Worm (Caenorhabditis elegans) whole organism, L1 larva: ENCODE results near the gene F22F1.2.

Experiments
- C34B4.2 ChIP-seq: sonication (generic microtip); optimal IDR thresholded peaks from 2 replicates; lab custom pipeline; 2017; ENCODE audit warnings: mild to moderate bottlenecking, missing genetic modification characterization, missing compliant biosample characterization
- Y116A8C.19 ChIP-seq: sonication (generic microtip); optimal IDR thresholded peaks from 2 replicates; lab custom pipeline; 2016; ENCODE audit warnings: missing compliant biosample characterization, missing genetic modification characterization, borderline replicate concordance
- aha-1 ChIP-seq: fragments of 150-350 bp; optimal IDR thresholded peaks from 2 replicates; lab custom pipeline; 2014; ENCODE audit warnings: missing biosample characterization, missing genetic modification characterization
- aly-2 ChIP-seq: fragments of 150-350 bp; optimal IDR thresholded peaks from 2 replicates; lab custom pipeline; 2014; ENCODE audit warnings: missing biosample characterization, missing genetic modification characterization
- ceh-63 ChIP-seq: fragments of 200-800 bp; sonication (Bioruptor generic); optimal IDR thresholded peaks from 2 replicates; lab custom pipeline; 2018; ENCODE audit warnings: mild to moderate bottlenecking, missing genetic modification characterization, missing compliant biosample characterization
- ceh-88 ChIP-seq: fragments of 200-800 bp; sonication (Bioruptor generic); IDR thresholded peaks from 2 replicates; pipeline ENCODE4 v1.3.6; 2022; ENCODE audit warnings: missing genetic modification characterization, missing compliant biosample characterization
- ceh-90 ChIP-seq: sonication (generic microtip); optimal IDR thresholded peaks from 2 replicates; lab custom pipeline; 2016; ENCODE audit warnings: missing genetic modification characterization, missing compliant biosample characterization
- ces-1 ChIP-seq: fragments of 150-350 bp; optimal IDR thresholded peaks from 2 replicates; lab custom pipeline; 2014; ENCODE audit warnings: missing biosample characterization, missing genetic modification reagents, missing genetic modification characterization
- efl-1 ChIP-seq, 4 experiments: fragments of 150-350 bp; optimal IDR thresholded peaks in 3 of 4; peaks in 1 of 4; 1 replicate in 1 of 4; 2 replicates in 3 of 4; lab custom pipeline; 2014; ENCODE audit warnings: missing biosample characterization in 2 of 4, missing genetic modification characterization in 2 of 4, missing genetic modification reagents in 2 of 4
- egl-13 ChIP-seq: sonication (generic microtip); optimal IDR thresholded peaks from 2 replicates; lab custom pipeline; 2016; ENCODE audit warnings: missing genotype, missing genetic modification reagents, missing genetic modification characterization, missing compliant biosample characterization
- egl-27 ChIP-seq, 2 experiments: fragments of 150-350 bp in 1 of 2; sonication (generic microtip); optimal IDR thresholded peaks; 3 replicates each; lab custom pipeline; 2017 to 2018; ENCODE audit warnings: missing biosample characterization in 2 of 2, missing genetic modification characterization in 2 of 2, missing genetic modification reagents in 2 of 2
- elt-2 ChIP-seq: sonication (generic microtip); optimal IDR thresholded peaks from 2 replicates; lab custom pipeline; 2016; ENCODE audit warnings: missing genetic modification characterization, mild to moderate bottlenecking, inconsistent platforms, missing compliant biosample characterization, missing genetic modification reagents
- elt-3 ChIP-seq, 6 experiments: fragments of 150-350 bp in 1 of 6; sonication (generic microtip); optimal IDR thresholded peaks; 2 replicates each; lab custom pipeline; 2017 to 2018; ENCODE audit warnings: missing biosample characterization in 6 of 6, missing genetic modification characterization in 6 of 6, inconsistent platforms in 1 of 6
- fkh-10 ChIP-seq: sonication (generic microtip); optimal IDR thresholded peaks from 2 replicates; lab custom pipeline; 2017; ENCODE audit warnings: missing biosample characterization, missing genetic modification reagents, missing genetic modification characterization
- fkh-4 ChIP-seq: sonication (generic microtip); optimal IDR thresholded peaks from 2 replicates; lab custom pipeline; 2016; ENCODE audit warnings: missing compliant biosample characterization, missing genetic modification characterization, borderline replicate concordance
- fkh-8 ChIP-seq: sonication (generic microtip); optimal IDR thresholded peaks from 2 replicates; lab custom pipeline; 2016; ENCODE audit warnings: mild to moderate bottlenecking, missing genetic modification characterization, missing compliant biosample characterization
- fos-1 ChIP-seq: fragments of 150-350 bp; optimal IDR thresholded peaks from 2 replicates; lab custom pipeline; 2014; ENCODE audit warnings: missing biosample characterization, missing genetic modification characterization
- grh-1 ChIP-seq: fragments of 200-800 bp; sonication (Bioruptor generic); IDR thresholded peaks from 2 replicates; pipeline ENCODE4 v1.3.6; 2022; ENCODE audit warnings: missing genetic modification reagents, missing genetic modification characterization, missing compliant biosample characterization
- hlh-4 ChIP-seq: sonication (generic microtip); optimal IDR thresholded peaks from 2 replicates; lab custom pipeline; 2016; ENCODE audit warnings: mild to moderate bottlenecking, missing genetic modification characterization, missing compliant biosample characterization
- irx-1 ChIP-seq: sonication (generic microtip); optimal IDR thresholded peaks from 2 replicates; lab custom pipeline; 2016; ENCODE audit warnings: missing genetic modification characterization, missing compliant biosample characterization
- isw-1 ChIP-seq: fragments of 200-800 bp; sonication (Bioruptor generic); IDR thresholded peaks from 2 replicates; pipeline ENCODE4 v1.3.6; 2022; ENCODE audit warnings: missing genetic modification characterization, missing compliant biosample characterization
- jun-1 ChIP-seq: fragments of 150-350 bp; optimal IDR thresholded peaks from 2 replicates; lab custom pipeline; 2014; ENCODE audit warnings: missing biosample characterization, missing genetic modification reagents, missing genetic modification characterization
- mab-9 ChIP-seq: fragments of 200-800 bp; sonication (Bioruptor generic); IDR thresholded peaks from 2 replicates; pipeline ENCODE4 v1.3.6; 2022; ENCODE audit warnings: missing genetic modification reagents, missing genetic modification characterization, missing compliant biosample characterization
- mef-2 ChIP-seq: fragments of 150-350 bp; optimal IDR thresholded peaks from 2 replicates; lab custom pipeline; 2014; ENCODE audit warnings: missing biosample characterization, missing genetic modification characterization
- mep-1 ChIP-seq: fragments of 150-350 bp; optimal IDR thresholded peaks from 2 replicates; lab custom pipeline; 2014; ENCODE audit warnings: missing biosample characterization, missing genetic modification characterization
- nhr-11 ChIP-seq: fragments of 150-350 bp; optimal IDR thresholded peaks from 2 replicates; lab custom pipeline; 2014; ENCODE audit warnings: missing biosample characterization, missing genetic modification characterization
- nhr-12 ChIP-seq: sonication (generic microtip); optimal IDR thresholded peaks from 2 replicates; lab custom pipeline; 2017; ENCODE audit warnings: missing biosample characterization, missing genetic modification characterization
- nhr-19 ChIP-seq: fragments of 200-800 bp; sonication (Bioruptor generic); conservative IDR thresholded peaks from 2 replicates; pipeline ENCODE4 v1.3.6; 2022; ENCODE audit warnings: missing genetic modification characterization, missing compliant biosample characterization
- nhr-237 ChIP-seq: fragments of 150-350 bp; optimal IDR thresholded peaks from 2 replicates; lab custom pipeline; 2014; ENCODE audit warnings: missing biosample characterization, missing genetic modification characterization
- nhr-28 ChIP-seq: fragments of 150-350 bp; optimal IDR thresholded peaks from 2 replicates; lab custom pipeline; 2014; ENCODE audit warnings: missing biosample characterization, missing genetic modification characterization
- nhr-47 ChIP-seq: sonication (generic microtip); optimal IDR thresholded peaks from 2 replicates; lab custom pipeline; 2016; ENCODE audit warnings: mild to moderate bottlenecking, missing genetic modification characterization, moderate library complexity, missing compliant biosample characterization
- nhr-71 ChIP-seq: sonication (generic microtip); optimal IDR thresholded peaks from 2 replicates; lab custom pipeline; 2016; ENCODE audit warnings: mild to moderate bottlenecking, missing genetic modification characterization, moderate library complexity, missing compliant biosample characterization
- nhr-76 ChIP-seq: sonication (generic microtip); optimal IDR thresholded peaks from 2 replicates; lab custom pipeline; 2017; ENCODE audit warnings: missing biosample characterization, missing genetic modification characterization
- nhr-77 ChIP-seq: fragments of 150-350 bp; optimal IDR thresholded peaks from 2 replicates; lab custom pipeline; 2014; ENCODE audit warnings: missing biosample characterization, missing genetic modification characterization
- nhr-84 ChIP-seq: sonication (generic microtip); optimal IDR thresholded peaks from 2 replicates; lab custom pipeline; 2017; ENCODE audit warnings: missing biosample characterization, missing genetic modification characterization
- nhr-90 ChIP-seq: sonication (generic microtip); optimal IDR thresholded peaks from 2 replicates; lab custom pipeline; 2016; ENCODE audit warnings: mild to moderate bottlenecking, missing genetic modification characterization, missing compliant biosample characterization; ENCODE audit not compliant: poor library complexity
- pag-3 ChIP-seq: sonication (generic microtip); optimal IDR thresholded peaks from 2 replicates; lab custom pipeline; 2017; ENCODE audit warnings: missing genetic modification characterization, mild to moderate bottlenecking, missing compliant biosample characterization, antibody characterized with exemption, borderline replicate concordance; ENCODE audit not compliant: insufficient read depth
- pax-3 ChIP-seq: fragments of 200-800 bp; sonication (Bioruptor generic); optimal IDR thresholded peaks from 2 replicates; lab custom pipeline; 2018; ENCODE audit warnings: mild to moderate bottlenecking, missing genetic modification characterization, moderate library complexity, missing compliant biosample characterization
- rnt-1 ChIP-seq: sonication (generic microtip); optimal IDR thresholded peaks from 2 replicates; lab custom pipeline; 2016; ENCODE audit warnings: mild to moderate bottlenecking, missing genetic modification characterization, moderate library complexity, missing compliant biosample characterization
- skn-1 ChIP-seq: fragments of 150-350 bp; optimal IDR thresholded peaks from 2 replicates; lab custom pipeline; 2014; ENCODE audit warnings: missing biosample characterization, missing genetic modification characterization
- sox-4 ChIP-seq: sonication (generic microtip); optimal IDR thresholded peaks from 2 replicates; lab custom pipeline; 2016; ENCODE audit warnings: missing genetic modification characterization, missing compliant biosample characterization
- sptf-1 ChIP-seq: fragments of 150-350 bp; optimal IDR thresholded peaks from 2 replicates; lab custom pipeline; 2014; ENCODE audit warnings: missing biosample characterization, missing genetic modification characterization
- sup-37 ChIP-seq: fragments of 200-800 bp; sonication (Bioruptor generic); optimal IDR thresholded peaks from 2 replicates; lab custom pipeline; 2018; ENCODE audit warnings: mild to moderate bottlenecking, missing genetic modification characterization, missing compliant biosample characterization
- swsn-7 ChIP-seq: sonication (generic microtip); optimal IDR thresholded peaks from 2 replicates; lab custom pipeline; 2016; ENCODE audit warnings: missing genetic modification characterization, missing compliant biosample characterization
- unc-130 ChIP-seq: fragments of 150-350 bp; optimal IDR thresholded peaks from 2 replicates; lab custom pipeline; 2017; ENCODE audit warnings: missing biosample characterization, missing genetic modification characterization, inconsistent platforms
- unc-30 ChIP-seq: sonication (generic microtip); optimal IDR thresholded peaks from 2 replicates; lab custom pipeline; 2017; ENCODE audit warnings: missing biosample characterization, missing genetic modification characterization
- unc-62 ChIP-seq: fragments of 150-350 bp; optimal IDR thresholded peaks from 2 replicates; lab custom pipeline; 2014; ENCODE audit warnings: missing biosample characterization, missing genetic modification reagents, missing genetic modification characterization
- unc-86 ChIP-seq: sonication (generic microtip); optimal IDR thresholded peaks from 2 replicates; lab custom pipeline; 2016; ENCODE audit warnings: missing genetic modification characterization, missing compliant biosample characterization
- vab-15 ChIP-seq: sonication (generic microtip); optimal IDR thresholded peaks from 2 replicates; lab custom pipeline; 2017; ENCODE audit warnings: missing genotype, mild to moderate bottlenecking, missing genetic modification characterization, missing compliant biosample characterization
- zip-4 ChIP-seq: fragments of 200-800 bp; sonication (Bioruptor generic); optimal IDR thresholded peaks from 2 replicates; lab custom pipeline; 2018; ENCODE audit warnings: mild to moderate bottlenecking, missing genetic modification characterization, moderate library complexity, missing compliant biosample characterization
- ztf-4 ChIP-seq: fragments of 150-350 bp; optimal IDR thresholded peaks from 2 replicates; lab custom pipeline; 2014; ENCODE audit warnings: missing biosample characterization, missing genetic modification characterization

Gene F22F1.2

ce11 chrX:8157132-8157531 lies 6.6 kb upstream of the F22F1.2 start (continued):
- TF ChIP-seq nhr-71 (tag; lab: Kevin White, UChicago), result peak; percentile 40
- TF ChIP-seq ceh-90 (tag; lab: Kevin White, UChicago), result no peak
- TF ChIP-seq, all 84 proteins: peak for 15

ce11 chrX:8156502-8156901 lies 6.0 kb upstream of the F22F1.2 start:
- TF ChIP-seq unc-30 (no peak), nhr-12 (no peak), mef-2 (tag; lab: Kevin White, UChicago) (no peak), fkh-4 (tag; lab: Kevin White, UChicago) (no peak), Y116A8C.19 (tag; lab: Kevin White, UChicago) (no peak), nhr-76 (tag; lab: Kevin White, UChicago) (no peak), nhr-84 (tag; lab: Kevin White, UChicago) (no peak), fos-1 (no peak), pax-3 (tag; lab: Kevin White, UChicago) (no peak), isw-1 (GFP tag; lab: Robert Waterston, UW) (no peak), mab-9 (GFP tag; lab: Robert Waterston, UW) (no peak), nhr-77 (tag; lab: Kevin White, UChicago) (no peak), grh-1 (GFP tag; lab: Robert Waterston, UW) (no peak), sox-4 (no peak), ces-1 (GFP tag; lab: Kevin White, UChicago) (no peak), rnt-1 (tag; lab: Kevin White, UChicago) (peak; percentile 32), elt-2 (no peak), vab-15 (tag; lab: Kevin White, UChicago) (no peak), fkh-8 (tag; lab: Kevin White, UChicago) (no peak), hlh-4 (tag; lab: Kevin White, UChicago) (no peak), swsn-7 (peak; percentile 30), elt-3 (tag; optimal IDR thresholded peaks at IDR 0.05; lab: Kevin White, UChicago) (peak in 1 of 6 experiments; percentile 20), efl-1 (optimal IDR thresholded peaks at IDR 0.05; lab: Kevin White, UChicago) (no peak), efl-1 (GFP tag; optimal IDR thresholded peaks at IDR 0.05 in 1 of 2; lab: Kevin White, UChicago) (peak in 1 of 2 experiments; percentile 29), nhr-237 (no peak), fkh-10 (GFP tag; lab: Kevin White, UChicago) (no peak), nhr-90 (peak; percentile 59), egl-27 (tag; optimal IDR thresholded peaks at IDR 0.05; lab: Kevin White, UChicago) (no peak), jun-1 (no peak), egl-13 (no peak), nhr-11 (no peak), irx-1 (tag; lab: Kevin White, UChicago) (no peak), ztf-4 (tag; lab: Kevin White, UChicago) (no peak), skn-1 (tag; lab: Kevin White, UChicago) (peak; percentile 3), sptf-1 (tag; lab: Kevin White, UChicago) (no peak), nhr-19 (GFP tag; lab: Robert Waterston, UW) (peak; percentile 56), sup-37 (GFP tag; lab: Kevin White, UChicago) (no peak), aly-2 (tag; lab: Kevin White, UChicago) (no peak), nhr-71 (tag; lab: Kevin White, UChicago) (peak; percentile 51), aha-1 (no peak), ceh-90 (tag; lab: Kevin White, UChicago) (no peak), pag-3 (tag; lab: Kevin White, UChicago) (no peak), unc-130 (tag; lab: Kevin White, UChicago) (no peak), C34B4.2 (no peak), unc-86 (tag; lab: Kevin White, UChicago) (no peak), zip-4 (no peak), ceh-63 (GFP tag; lab: Kevin White, UChicago) (no peak), nhr-28 (tag; lab: Kevin White, UChicago) (no peak), mep-1 (peak; percentile 56), ceh-88 (no peak), unc-62 (no peak), nhr-47 (tag; lab: Kevin White, UChicago) (peak; percentile 50)
